Worm (Caenorhabditis elegans): ENCODE data around the gene C14B9.2.

C14B9.2 gene

DNA sequence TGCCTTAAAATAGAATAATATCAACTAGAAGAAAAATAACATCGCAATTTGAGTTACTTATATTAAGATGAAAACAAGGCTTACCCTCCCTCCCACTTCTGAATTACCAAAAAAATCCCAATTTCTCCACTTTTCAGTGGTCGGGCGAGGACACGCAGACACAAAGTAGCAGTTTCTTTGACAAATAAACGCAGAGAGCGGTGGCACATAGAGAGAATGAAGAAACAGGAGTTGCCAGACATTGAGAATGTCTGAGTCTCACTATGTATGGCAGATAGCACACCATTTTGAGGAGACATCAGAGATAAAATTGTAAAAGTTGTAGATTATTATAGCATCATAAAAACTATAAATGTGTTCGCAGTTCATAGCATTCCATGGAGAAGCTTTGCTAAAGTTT lies 8.2 kb upstream of the C14B9.2 start:
- TF ChIP-seq unc-39 (tag; optimal IDR thresholded peaks at IDR 0.05) = no peak
- TF ChIP-seq flh-1 (GFP tag; optimal IDR thresholded peaks at IDR 0.05) = no peak
- TF ChIP-seq nhr-12 (tag; optimal IDR thresholded peaks at IDR 0.05) = no peak
- TF ChIP-seq pha-4 (tag; optimal IDR thresholded peaks at IDR 0.05) = peak; percentile 48
- TF ChIP-seq unc-120 (tag; optimal IDR thresholded peaks at IDR 0.05; ENCODE audit: poor library complexity, severe bottlenecking) = peak; percentile 90
- no peak for TF ChIP-seq nhr-237 (tag; optimal IDR thresholded peaks at IDR 0.05)
- no peak for TF ChIP-seq cnd-1 (tag; optimal IDR thresholded peaks at IDR 0.05)
- no peak for TF ChIP-seq drap-1 (GFP tag; optimal IDR thresholded peaks at IDR 0.05)
- no peak for TF ChIP-seq ceh-39 (tag; optimal IDR thresholded peaks at IDR 0.05)
- TF ChIP-seq unc-62 (GFP tag; optimal IDR thresholded peaks at IDR 0.05) = peak; percentile 58
- TF ChIP-seq nhr-2 (tag; optimal IDR thresholded peaks at IDR 0.05) = peak; percentile 43
- TF ChIP-seq lin-32 (GFP tag; optimal IDR thresholded peaks at IDR 0.05) = no peak
- no peak for TF ChIP-seq snpc-4 (tag; optimal IDR thresholded peaks at IDR 0.05)
- peak; percentile 11 for TF ChIP-seq lsy-2 (tag; optimal IDR thresholded peaks at IDR 0.05)
- no peak for TF ChIP-seq M03D4.4 (tag; optimal IDR thresholded peaks at IDR 0.05)
- no peak for TF ChIP-seq bed-3 (GFP tag; optimal IDR thresholded peaks at IDR 0.05)
- TF ChIP-seq ces-1 (GFP tag; optimal IDR thresholded peaks at IDR 0.05) = peak; percentile 70
- no peak for TF ChIP-seq hlh-1 (tag; optimal IDR thresholded peaks at IDR 0.05)

ce11 chrIII:8126978-8127377 lies 6.5 kb upstream of the C14B9.2 start:
- TF ChIP-seq pha-4 (tag; optimal IDR thresholded peaks at IDR 0.05) = peak; percentile 15
- TF ChIP-seq cnd-1 (tag; optimal IDR thresholded peaks at IDR 0.05) = peak; percentile 60
- no peak for TF ChIP-seq sem-2 (GFP tag; optimal IDR thresholded peaks at IDR 0.05)
- peak; percentile 24 for TF ChIP-seq lsy-2 (tag; optimal IDR thresholded peaks at IDR 0.05)
- no peak for TF ChIP-seq sptf-1 (tag; optimal IDR thresholded peaks at IDR 0.05)
- peak; percentile 48 for TF ChIP-seq ham-2 (GFP tag; optimal IDR thresholded peaks at IDR 0.05)
- peak; percentile 50 for TF ChIP-seq drap-1 (GFP tag; optimal IDR thresholded peaks at IDR 0.05)
- peak; percentile 25 for TF ChIP-seq unc-120 (tag; optimal IDR thresholded peaks at IDR 0.05; ENCODE audit: poor library complexity, severe bottlenecking)
- TF ChIP-seq nhr-12 (tag; optimal IDR thresholded peaks at IDR 0.05) = no peak
- TF ChIP-seq nhr-2 (tag; optimal IDR thresholded peaks at IDR 0.05) = no peak
- no peak for TF ChIP-seq M03D4.4 (tag; optimal IDR thresholded peaks at IDR 0.05)

- TF ChIP-seq flh-1 (GFP tag; optimal IDR thresholded peaks at IDR 0.05) (no peak), pha-4 (tag; optimal IDR thresholded peaks at IDR 0.05) (no peak), elt-1 (tag; optimal IDR thresholded peaks at IDR 0.05; ENCODE audit: borderline replicate concordance, insufficient read depth) (no peak), bed-3 (GFP tag; optimal IDR thresholded peaks at IDR 0.05) (no peak), sem-2 (GFP tag; optimal IDR thresholded peaks at IDR 0.05) (no peak), sptf-1 (tag; optimal IDR thresholded peaks at IDR 0.05) (no peak), ceh-43 (GFP tag; optimal IDR thresholded peaks at IDR 0.05) (no peak), zip-8 (tag; optimal IDR thresholded peaks at IDR 0.05) (no peak), hlh-1 (tag; optimal IDR thresholded peaks at IDR 0.05) (no peak), ceh-83 (GFP tag; optimal IDR thresholded peaks at IDR 0.05) (no peak), elt-3 (tag; optimal IDR thresholded peaks at IDR 0.05) (no peak), tbx-8 (GFP tag; optimal IDR thresholded peaks at IDR 0.05) (no peak), mab-5 (tag; optimal IDR thresholded peaks at IDR 0.05) (no peak), nhr-12 (tag; optimal IDR thresholded peaks at IDR 0.05) (no peak), nhr-76 (tag; optimal IDR thresholded peaks at IDR 0.05) (no peak), drap-1 (GFP tag; optimal IDR thresholded peaks at IDR 0.05) (no peak), ceh-39 (tag; optimal IDR thresholded peaks at IDR 0.05) (no peak), cnd-1 (tag; optimal IDR thresholded peaks at IDR 0.05) (no peak)
These were observed 4.3 kb upstream of the C14B9.2 start for ce11 chrIII:8129195-8129594.

DNA sequence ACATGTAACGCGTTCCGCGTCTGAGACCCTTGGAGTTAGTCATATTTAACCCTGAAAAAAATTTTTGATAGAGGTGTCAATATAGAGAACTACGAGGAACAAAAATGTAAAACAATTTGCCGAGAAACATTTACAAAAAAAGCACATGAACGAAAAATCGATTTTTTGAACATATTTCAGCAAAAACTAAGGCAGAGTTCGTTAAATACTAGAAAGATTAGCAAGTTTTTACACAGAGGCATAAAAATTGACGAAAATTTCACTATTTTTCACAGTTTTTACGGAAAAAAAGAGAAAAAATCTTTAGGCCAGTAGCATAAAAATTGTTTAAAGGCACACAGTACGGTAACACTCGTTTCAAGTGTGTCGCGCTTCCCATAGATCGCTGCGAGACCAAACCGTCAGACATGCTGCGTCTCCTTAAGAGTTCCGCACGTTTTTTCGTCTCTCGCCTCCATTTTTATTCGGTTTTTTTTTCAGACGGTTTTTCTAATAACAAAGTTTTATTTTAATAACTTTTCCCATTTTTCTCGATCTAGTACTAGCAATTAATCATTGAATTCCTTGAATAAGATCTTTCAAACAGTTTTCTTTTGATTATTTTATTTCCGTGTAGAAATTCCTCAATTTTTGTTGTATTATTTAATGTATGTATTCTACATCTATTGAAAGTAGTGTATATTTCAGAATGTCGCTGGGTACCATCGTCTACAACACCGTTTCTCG lies 3.1 kb upstream of the C14B9.2 start, which contains the start of the genes rpl-21 and C14B9.10:
TSS of gene rpl-21 (minus strand) at position 51 of the 726 bp plus-strand sequence.
TSS of gene C14B9.10 (plus strand) at position 676 of the 726 bp plus-strand sequence.
- TF ChIP-seq elt-1 (tag; optimal IDR thresholded peaks at IDR 0.05; ENCODE audit: borderline replicate concordance, insufficient read depth) = no peak
- TF ChIP-seq drap-1 (GFP tag; optimal IDR thresholded peaks at IDR 0.05) = no peak
- TF ChIP-seq pha-4 (tag; optimal IDR thresholded peaks at IDR 0.05) = peak; percentile 83
- TF ChIP-seq nhr-12 (tag; optimal IDR thresholded peaks at IDR 0.05) = no peak
- no peak for TF ChIP-seq lin-32 (GFP tag; optimal IDR thresholded peaks at IDR 0.05)
- TF ChIP-seq bed-3 (GFP tag; optimal IDR thresholded peaks at IDR 0.05) = no peak
- TF ChIP-seq ces-1 (GFP tag; optimal IDR thresholded peaks at IDR 0.05) = peak; percentile 67
- no peak for TF ChIP-seq sem-2 (GFP tag; optimal IDR thresholded peaks at IDR 0.05)
- peak; percentile 65 for TF ChIP-seq ceh-39 (tag; optimal IDR thresholded peaks at IDR 0.05)
- peak; percentile 22 for TF ChIP-seq unc-62 (GFP tag; optimal IDR thresholded peaks at IDR 0.05)
- TF ChIP-seq nhr-237 (tag; optimal IDR thresholded peaks at IDR 0.05) = peak; percentile 80
- no peak for TF ChIP-seq nhr-76 (tag; optimal IDR thresholded peaks at IDR 0.05)
- TF ChIP-seq ceh-83 (GFP tag; optimal IDR thresholded peaks at IDR 0.05) = no peak
- TF ChIP-seq lsy-2 (tag; optimal IDR thresholded peaks at IDR 0.05) = peak; percentile 98
- peak; percentile 76 for TF ChIP-seq lin-13 (tag; optimal IDR thresholded peaks at IDR 0.05)
- no peak for TF ChIP-seq sptf-1 (tag; optimal IDR thresholded peaks at IDR 0.05)
- peak; percentile 25 for TF ChIP-seq hlh-1 (tag; optimal IDR thresholded peaks at IDR 0.05)
- peak; percentile 91 for TF ChIP-seq mep-1 (tag; optimal IDR thresholded peaks at IDR 0.05)
- TF ChIP-seq mab-5 (tag; optimal IDR thresholded peaks at IDR 0.05) = no peak
- no peak for TF ChIP-seq cnd-1 (tag; optimal IDR thresholded peaks at IDR 0.05)

Data from whole organism, mixed stage, embryonic.